Worm (Caenorhabditis elegans) whole organism, young adult: ENCODE measurements around the gene T13F3.6.

Experiments
- B0019.2 ChIP-seq: fragments of 200-800 bp; sonication (Bioruptor generic); conservative IDR thresholded peaks from 2 replicates; pipeline ENCODE4 v1.3.6; 2022; ENCODE audit warnings: missing genetic modification reagents, missing genetic modification characterization, missing compliant biosample characterization
- B0035.1 ChIP-seq: sonication (generic microtip); optimal IDR thresholded peaks from 2 replicates; lab custom pipeline; 2016; ENCODE audit warnings: missing genetic modification characterization, mild to moderate bottlenecking, missing compliant biosample characterization, missing genotype, missing genetic modification reagents
- B0261.1 ChIP-seq: sonication (generic microtip); optimal IDR thresholded peaks from 2 replicates; lab custom pipeline; 2016; ENCODE audit warnings: mild to moderate bottlenecking, missing genetic modification characterization, moderate library complexity, missing compliant biosample characterization
- F22D6.2 ChIP-seq: sonication (generic microtip); optimal IDR thresholded peaks from 2 replicates; lab custom pipeline; 2016; ENCODE audit warnings: mild to moderate bottlenecking, missing genetic modification characterization, missing compliant biosample characterization
- F39B2.1 ChIP-seq: fragments of 200-800 bp; sonication (Bioruptor generic); IDR thresholded peaks from 2 replicates; pipeline ENCODE4 v1.3.6; 2022; ENCODE audit warnings: missing genetic modification reagents, missing genetic modification characterization, missing compliant biosample characterization
- Y53F4B.3 ChIP-seq: fragments of 200-800 bp; sonication (Bioruptor generic); IDR thresholded peaks from 2 replicates; pipeline ENCODE4 v1.3.6; 2022; ENCODE audit warnings: missing genetic modification reagents, missing genetic modification characterization, missing compliant biosample characterization
- ama-1 ChIP-seq, 3 experiments: fragments of 150-350 bp in 1 of 3; sonication (generic microtip) in 2 of 3; optimal IDR thresholded peaks; 2 replicates each; lab custom pipeline; 2014 to 2018; ENCODE audit warnings: missing biosample characterization in 2 of 3, missing genetic modification characterization in 2 of 3, missing genetic modification reagents in 2 of 3
- athp-1 ChIP-seq: sonication (generic microtip); optimal IDR thresholded peaks from 2 replicates; lab custom pipeline; 2017; ENCODE audit warnings: mild to moderate bottlenecking, missing genetic modification characterization, missing compliant biosample characterization
- bed-1 ChIP-seq: fragments of 200-800 bp; sonication (Bioruptor generic); IDR thresholded peaks from 2 replicates; pipeline ENCODE4 v1.3.6; 2022; ENCODE audit warnings: missing genetic modification reagents, missing genetic modification characterization, missing compliant biosample characterization
- bed-2 ChIP-seq: fragments of 200-800 bp; sonication (Bioruptor generic); IDR thresholded peaks from 2 replicates; pipeline ENCODE4 v1.3.6; 2022; ENCODE audit warnings: missing genetic modification reagents, missing genetic modification characterization, missing compliant biosample characterization
- ceh-100 ChIP-seq: fragments of 200-800 bp; sonication (Bioruptor generic); IDR thresholded peaks from 2 replicates; pipeline ENCODE4 v1.3.6; 2022; ENCODE audit warnings: missing genetic modification reagents, missing genetic modification characterization, missing compliant biosample characterization
- ceh-27 ChIP-seq: fragments of 200-800 bp; sonication (Bioruptor generic); optimal IDR thresholded peaks from 2 replicates; lab custom pipeline; 2018; ENCODE audit warnings: mild to moderate bottlenecking, missing genetic modification characterization, moderate library complexity, missing compliant biosample characterization
- ceh-79 ChIP-seq: sonication (generic microtip); optimal IDR thresholded peaks from 2 replicates; lab custom pipeline; 2017; ENCODE audit warnings: mild to moderate bottlenecking, missing genetic modification characterization, missing compliant biosample characterization
- ceh-91 ChIP-seq: fragments of 200-800 bp; sonication (Bioruptor generic); IDR thresholded peaks from 2 replicates; pipeline ENCODE4 v1.3.6; 2022; ENCODE audit warnings: missing genetic modification reagents, missing genetic modification characterization, missing compliant biosample characterization
- dpl-1 ChIP-seq: fragments of 150-350 bp; optimal IDR thresholded peaks from 2 replicates; lab custom pipeline; 2014; ENCODE audit warnings: missing biosample characterization, missing genetic modification reagents, missing genetic modification characterization
- egl-44 ChIP-seq: fragments of 200-800 bp; sonication (Bioruptor generic); IDR thresholded peaks from 2 replicates; pipeline ENCODE4 v1.3.6; 2022; ENCODE audit warnings: missing genetic modification reagents, missing genetic modification characterization, missing compliant biosample characterization
- egrh-3 ChIP-seq: fragments of 200-800 bp; sonication (Bioruptor generic); IDR thresholded peaks from 2 replicates; pipeline ENCODE4 v1.3.6; 2022; ENCODE audit warnings: missing genetic modification reagents, missing genetic modification characterization, missing compliant biosample characterization
- ekl-4 ChIP-seq: fragments of 200-800 bp; sonication (Bioruptor generic); IDR thresholded peaks from 2 replicates; pipeline ENCODE4 v1.3.6; 2022; ENCODE audit warnings: missing genetic modification reagents, missing genetic modification characterization, missing compliant biosample characterization
- gei-17 ChIP-seq: fragments of 200-800 bp; sonication (Bioruptor generic); optimal IDR thresholded peaks from 2 replicates; lab custom pipeline; 2018; ENCODE audit warnings: mild to moderate bottlenecking, missing genetic modification characterization, missing compliant biosample characterization
- him-1 ChIP-seq: sonication (generic microtip); optimal IDR thresholded peaks from 2 replicates; lab custom pipeline; 2016; ENCODE audit warnings: missing genotype, missing genetic modification reagents, missing genetic modification characterization, missing compliant biosample characterization
- hmg-1.2 ChIP-seq: fragments of 200-800 bp; sonication (Bioruptor generic); IDR thresholded peaks from 2 replicates; pipeline ENCODE4 v1.3.6; 2022; ENCODE audit warnings: missing genetic modification reagents, missing genetic modification characterization, missing compliant biosample characterization
- let-607 ChIP-seq, 2 experiments: fragments of 200-800 bp in 1 of 2; sonication (Bioruptor generic) in 1 of 2; sonication (generic microtip) in 1 of 2; optimal IDR thresholded peaks; 2 replicates each; lab custom pipeline; 2016 to 2018; ENCODE audit warnings: mild to moderate bottlenecking in 2 of 2, missing compliant biosample characterization in 2 of 2, missing genetic modification characterization in 2 of 2, moderate library complexity in 2 of 2, missing genotype in 1 of 2
- lin-35 ChIP-seq, 3 experiments: fragments of 150-350 bp in 2 of 3; sonication (generic microtip) in 1 of 3; optimal IDR thresholded peaks; 2 replicates each; lab custom pipeline; 2014 to 2018; ENCODE audit warnings: missing biosample characterization in 3 of 3, missing genetic modification characterization in 3 of 3, missing genetic modification reagents in 3 of 3
- madf-10 ChIP-seq: sonication (generic microtip); optimal IDR thresholded peaks from 2 replicates; lab custom pipeline; 2016; ENCODE audit warnings: mild to moderate bottlenecking, missing genetic modification characterization, missing compliant biosample characterization
- nhr-179 ChIP-seq: sonication (generic microtip); optimal IDR thresholded peaks from 2 replicates; lab custom pipeline; 2016; ENCODE audit warnings: mild to moderate bottlenecking, missing genetic modification characterization, missing compliant biosample characterization
- rcor-1 ChIP-seq: fragments of 200-800 bp; sonication (Bioruptor generic); IDR thresholded peaks from 2 replicates; pipeline ENCODE4 v1.3.6; 2022; ENCODE audit warnings: missing genetic modification reagents, missing genetic modification characterization, missing compliant biosample characterization
- rec-8 ChIP-seq, 2 experiments: sonication (generic microtip); optimal IDR thresholded peaks; 2 replicates each; lab custom pipeline; 2016; ENCODE audit warnings: mild to moderate bottlenecking in 2 of 2, missing genetic modification characterization in 2 of 2, missing genetic modification reagents in 2 of 2, missing genotype in 2 of 2, missing biosample characterization in 1 of 2, missing compliant biosample characterization in 1 of 2, moderate library complexity in 1 of 2
- repo-1 ChIP-seq: sonication (generic microtip); optimal IDR thresholded peaks from 2 replicates; lab custom pipeline; 2017; ENCODE audit warnings: mild to moderate bottlenecking, missing genetic modification characterization, missing compliant biosample characterization
- sea-2 ChIP-seq: fragments of 200-800 bp; sonication (Bioruptor generic); IDR thresholded peaks from 2 replicates; pipeline ENCODE4 v1.3.6; 2022; ENCODE audit warnings: missing genetic modification characterization, missing compliant biosample characterization
- snpc-3.4 ChIP-seq: sonication (generic microtip); optimal IDR thresholded peaks from 2 replicates; lab custom pipeline; 2017; ENCODE audit warnings: missing genetic modification characterization, mild to moderate bottlenecking, missing compliant biosample characterization, antibody characterized with exemption, moderate library complexity, missing genotype, missing genetic modification reagents
- snpc-4 ChIP-seq, 5 experiments: fragments of 150-350 bp in 1 of 5; sonication (generic microtip) in 4 of 5; optimal IDR thresholded peaks; 2 replicates each; lab custom pipeline; 2014 to 2018; ENCODE audit warnings: missing genetic modification characterization in 5 of 5, missing biosample characterization in 3 of 5, antibody characterized with exemption in 2 of 5, mild to moderate bottlenecking in 2 of 5, missing compliant biosample characterization in 2 of 5, missing genotype in 2 of 5, moderate library complexity in 2 of 5, missing genetic modification reagents in 1 of 5
- somi-1 ChIP-seq: fragments of 200-800 bp; sonication (Bioruptor generic); optimal IDR thresholded peaks from 2 replicates; lab custom pipeline; 2018; ENCODE audit warnings: mild to moderate bottlenecking, missing genetic modification characterization, missing compliant biosample characterization
- tlf-1 ChIP-seq: fragments of 200-800 bp; sonication (Bioruptor generic); optimal IDR thresholded peaks from 2 replicates; lab custom pipeline; 2018; ENCODE audit warnings: mild to moderate bottlenecking, missing genetic modification characterization, missing compliant biosample characterization
- zim-3 ChIP-seq: sonication (generic microtip); optimal IDR thresholded peaks from 2 replicates; lab custom pipeline; 2017; ENCODE audit warnings: mild to moderate bottlenecking, missing genetic modification characterization, moderate library complexity, missing compliant biosample characterization
- ztf-28 ChIP-seq: fragments of 200-800 bp; sonication (Bioruptor generic); IDR thresholded peaks from 2 replicates; pipeline ENCODE4 v1.3.6; 2022; ENCODE audit warnings: missing genetic modification reagents, missing genetic modification characterization, missing compliant biosample characterization
- ztf-3 ChIP-seq: fragments of 200-800 bp; sonication (Bioruptor generic); optimal IDR thresholded peaks from 2 replicates; lab custom pipeline; 2018; ENCODE audit warnings: mild to moderate bottlenecking, missing genetic modification characterization, missing compliant biosample characterization

The T13F3.6 gene

ce11 chrV:16249105-16249504 is 21.9 kb downstream of the T13F3.6 start:
- no peak for TF ChIP-seq rec-8 (tag; optimal IDR thresholded peaks at IDR 0.05; lab: Kevin White, UChicago)
- no peak for TF ChIP-seq F22D6.2

- TF ChIP-seq snpc-4 (GFP tag; optimal IDR thresholded peaks at IDR 0.05; lab: Kevin White, UChicago), result no peak
- TF ChIP-seq snpc-4 (tag; optimal IDR thresholded peaks at IDR 0.05; lab: Kevin White, UChicago), result no peak
- TF ChIP-seq ztf-3 (GFP tag; lab: Kevin White, UChicago), result no peak
- TF ChIP-seq bed-1 (GFP tag; lab: Robert Waterston, UW), result no peak
- no peak for TF ChIP-seq B0035.1 (tag; lab: Kevin White, UChicago)
Measured at ce11 chrV:16246579-16246978, 24.4 kb downstream of the T13F3.6 start, which contains the start of gene srh-95. Gene srh-95 (plus strand): TSS chrV:16246879.

- TF ChIP-seq zim-3 (tag; lab: Kevin White, UChicago), result no peak
- TF ChIP-seq ceh-100 (GFP tag; lab: Robert Waterston, UW), result no peak
- TF ChIP-seq ekl-4 (GFP tag; lab: Robert Waterston, UW), result no peak
- no peak for TF ChIP-seq rec-8 (tag; optimal IDR thresholded peaks at IDR 0.05; lab: Kevin White, UChicago)
- TF ChIP-seq B0261.1, result no peak
- no peak for TF ChIP-seq gei-17 (GFP tag; lab: Kevin White, UChicago)
- no peak for TF ChIP-seq somi-1 (GFP tag; lab: Kevin White, UChicago)
- no peak for TF ChIP-seq athp-1 (tag; lab: Kevin White, UChicago)
- TF ChIP-seq ztf-3 (GFP tag; lab: Kevin White, UChicago), result no peak
- no peak for TF ChIP-seq repo-1 (tag; lab: Kevin White, UChicago)
- no peak for TF ChIP-seq dpl-1 (GFP tag; lab: Kevin White, UChicago)
- no peak for TF ChIP-seq ztf-28 (GFP tag; lab: Robert Waterston, UW)
- TF ChIP-seq ceh-91 (GFP tag; lab: Robert Waterston, UW), result no peak
- TF ChIP-seq egrh-3, result no peak
- no peak for TF ChIP-seq madf-10
- no peak for TF ChIP-seq hmg-1.2 (GFP tag; lab: Robert Waterston, UW)
- no peak for TF ChIP-seq Y53F4B.3 (GFP tag; lab: Robert Waterston, UW)
Measured at ce11 chrV:16244078-16244477, 26.9 kb downstream of the T13F3.6 start, which contains the start of gene srh-104. Gene srh-104 (minus strand): TSS chrV:16244178.

- no peak for TF ChIP-seq rcor-1
- no peak for TF ChIP-seq somi-1 (GFP tag; lab: Kevin White, UChicago)
- no peak for TF ChIP-seq zim-3 (tag; lab: Kevin White, UChicago)
- no peak for TF ChIP-seq B0019.2
- no peak for TF ChIP-seq B0035.1 (tag; lab: Kevin White, UChicago)
- TF ChIP-seq snpc-3.4 (tag; lab: Kevin White, UChicago), result no peak
- no peak for TF ChIP-seq egrh-3
- TF ChIP-seq, all 124 proteins: peak for 0
Measured at ce11 chrV:16237223-16237622, 33.8 kb downstream of the T13F3.6 start, which contains the start of gene F21H7.5. Gene F21H7.5 (plus strand): TSS chrV:16237523.

- TF ChIP-seq tlf-1 (GFP tag; lab: Kevin White, UChicago) (no peak), lin-35 (GFP tag; optimal IDR thresholded peaks at IDR 0.05; lab: Kevin White, UChicago) (no peak), let-607 (tag; optimal IDR thresholded peaks at IDR 0.05; lab: Kevin White, UChicago) (no peak), F39B2.1 (no peak), sea-2 (no peak), ceh-79 (tag; lab: Kevin White, UChicago) (no peak), snpc-3.4 (tag; lab: Kevin White, UChicago) (no peak), somi-1 (GFP tag; lab: Kevin White, UChicago) (no peak), ceh-27 (GFP tag; lab: Kevin White, UChicago) (no peak), egl-44 (GFP tag; lab: Robert Waterston, UW) (no peak), ama-1 (optimal IDR thresholded peaks at IDR 0.05; lab: Kevin White, UChicago) (no peak), ama-1 (GFP tag; optimal IDR thresholded peaks at IDR 0.05; lab: Kevin White, UChicago) (no peak), nhr-179 (tag; lab: Kevin White, UChicago) (no peak), him-1 (tag; lab: Kevin White, UChicago) (no peak), bed-2 (GFP tag; lab: Robert Waterston, UW) (no peak)
- TF ChIP-seq, all 124 proteins: peak for 0
Measured at ce11 chrV:16235647-16236046, 35.4 kb downstream of the T13F3.6 start, which contains the start of gene srh-98. Gene srh-98 (minus strand): TSS chrV:16235747.
